Worm (Caenorhabditis elegans) whole organism, dauer: ENCODE measurements around the gene Y105C5A.26.
"Not testable (repeated sequence)": the region's sequence is repeated elsewhere in the genome, so short reads cannot be mapped to it uniquely, and the experiment has no call there.

Experiments used
- unc-62 ChIP-seq: sonication (generic microtip); optimal IDR thresholded peaks from 2 replicates; lab custom pipeline; 2017; ENCODE audit warnings: missing biosample characterization, missing genetic modification reagents, missing genetic modification characterization

Gene Y105C5A.26

DNA sequence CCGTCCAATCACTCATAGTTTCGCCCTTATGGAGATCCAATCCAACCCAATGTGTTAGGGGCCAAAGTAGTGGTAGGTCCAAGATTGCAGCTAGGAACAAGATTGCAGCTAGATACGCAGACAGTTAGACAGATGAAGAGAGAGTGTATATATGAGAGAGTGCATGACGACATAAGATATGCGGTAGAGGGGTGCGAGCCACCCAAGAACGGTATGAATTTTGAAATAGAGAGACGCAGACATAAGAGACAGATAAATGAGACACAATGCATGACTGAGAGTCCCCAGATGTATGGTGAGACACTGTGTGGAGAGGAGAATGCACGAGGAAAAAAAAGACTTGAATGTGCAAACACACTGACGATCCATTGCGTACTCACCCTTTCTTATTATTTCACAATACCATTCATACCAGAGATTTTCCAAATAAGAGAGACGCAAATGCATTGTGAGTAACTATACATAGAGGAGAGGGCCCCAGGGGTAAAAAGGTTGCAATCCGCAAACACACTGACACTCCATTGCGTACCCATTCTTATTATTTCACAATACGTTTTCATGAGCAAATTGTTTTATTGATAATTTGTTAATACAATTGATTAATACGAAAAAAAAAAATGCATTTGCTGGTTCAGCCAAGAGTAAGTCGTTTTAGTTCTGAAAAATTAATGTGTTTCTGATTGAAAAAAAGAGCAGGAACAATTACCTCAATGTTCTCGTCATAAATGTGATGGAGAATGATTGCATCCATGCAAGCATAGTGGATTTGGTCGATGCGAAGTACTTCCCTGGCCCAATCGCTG lies 34.7 kb downstream of the Y105C5A.26 start, which contains the start of the genes Y105C5A.1268 and Y105C5A.1272:
TSS of gene Y105C5A.1268 (minus strand) at position 51 of the 803 bp plus-strand sequence.
TSS of gene Y105C5A.1272 (plus strand) at position 575 of the 803 bp plus-strand sequence.
- TF ChIP-seq unc-62 (GFP tag; lab: Kevin White, UChicago) = not testable (repeated sequence)

DNA sequence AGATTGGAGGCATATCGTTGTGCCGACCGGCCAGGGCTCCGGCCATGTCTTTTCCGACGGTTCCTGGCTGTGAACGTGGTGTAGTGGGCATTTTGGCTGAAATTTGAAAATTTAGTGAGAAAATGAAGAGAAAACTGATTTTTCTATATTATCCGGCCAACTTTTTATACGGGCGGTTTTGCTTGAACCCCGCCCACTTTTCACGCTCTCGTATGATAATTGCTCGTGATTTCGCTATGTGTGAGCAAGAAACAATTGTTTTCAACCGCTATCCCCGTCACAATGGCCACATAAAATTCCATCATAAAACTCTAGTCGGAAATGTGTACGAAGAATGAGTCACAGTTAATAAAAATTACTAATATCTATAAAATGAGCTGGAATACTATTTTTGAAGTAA lies 39.6 kb downstream of the Y105C5A.26 start, which contains the start of gene Y105C5A.12:
TSS of gene Y105C5A.12 (minus strand) at position 101 of the 400 bp plus-strand sequence.
- not testable (repeated sequence) for TF ChIP-seq unc-62 (GFP tag; lab: Kevin White, UChicago)

DNA sequence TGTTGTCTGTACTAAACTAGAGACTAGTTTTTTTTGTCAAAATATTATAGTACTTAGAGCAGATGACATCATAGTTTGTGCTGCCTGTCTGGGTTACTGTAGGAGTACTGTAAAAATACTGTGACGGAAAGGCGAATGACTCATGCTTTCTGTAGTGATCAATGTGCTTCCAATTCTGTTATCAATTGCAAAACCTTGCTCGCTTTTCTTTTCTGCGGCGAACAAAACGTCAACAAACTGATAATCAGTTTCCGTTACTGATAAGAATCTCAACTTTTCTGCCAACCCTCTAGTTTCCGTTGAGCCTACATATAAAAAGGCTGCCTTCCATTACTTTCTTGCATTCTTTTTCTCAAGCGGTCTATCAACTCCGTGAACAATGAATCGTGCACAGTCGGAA lies 40.5 kb downstream of the Y105C5A.26 start, which contains the start of gene Y105C5A.13:
TSS of gene Y105C5A.13 (plus strand) at position 380 of the 400 bp plus-strand sequence.
- TF ChIP-seq unc-62 (GFP tag; lab: Kevin White, UChicago) = no peak

DNA sequence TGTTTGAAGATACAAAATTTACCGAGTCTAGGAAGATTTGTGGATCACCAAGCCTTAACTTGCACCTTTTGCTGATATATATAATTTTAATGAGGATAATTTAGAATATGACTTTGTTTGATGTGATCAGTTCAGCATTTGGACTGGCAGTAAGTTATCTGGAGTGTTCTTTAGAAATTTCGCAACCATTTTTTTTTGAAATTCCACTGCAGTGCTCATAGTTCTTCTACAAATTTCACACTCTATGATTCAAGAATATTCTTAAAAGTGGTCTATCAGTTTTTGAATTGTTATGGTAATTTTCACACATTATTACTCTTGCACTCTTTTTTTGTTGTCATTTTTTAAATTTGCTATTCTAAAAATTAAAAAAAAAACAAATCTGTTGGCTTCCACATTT lies 42.1 kb downstream of the Y105C5A.26 start:
- TF ChIP-seq unc-62 (GFP tag; lab: Kevin White, UChicago) = no peak

DNA sequence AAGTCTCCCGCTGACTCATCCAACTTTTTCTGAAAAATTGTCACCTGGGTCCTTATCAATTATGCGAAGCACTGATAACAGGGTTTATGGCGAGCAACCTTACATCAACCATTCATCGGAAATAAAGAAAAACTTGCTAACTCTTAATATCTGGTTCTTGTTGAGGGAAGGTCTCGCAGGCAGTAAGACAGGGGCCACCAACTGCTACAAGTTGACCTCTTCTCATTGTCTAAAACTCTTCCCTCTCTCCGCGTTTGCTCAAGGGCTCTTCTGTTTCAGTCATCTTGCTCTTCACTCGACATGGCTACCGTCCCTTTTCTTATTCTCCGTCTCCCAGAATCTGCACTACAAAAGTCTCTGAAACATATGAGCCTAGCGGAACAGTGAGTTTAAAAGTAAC lies 45.9 kb downstream of the Y105C5A.26 start, which contains the start of gene Y105C5A.10:
TSS of gene Y105C5A.10 (plus strand) at position 301 of the 400 bp plus-strand sequence.
- not testable (repeated sequence) for TF ChIP-seq unc-62 (GFP tag; lab: Kevin White, UChicago)

DNA sequence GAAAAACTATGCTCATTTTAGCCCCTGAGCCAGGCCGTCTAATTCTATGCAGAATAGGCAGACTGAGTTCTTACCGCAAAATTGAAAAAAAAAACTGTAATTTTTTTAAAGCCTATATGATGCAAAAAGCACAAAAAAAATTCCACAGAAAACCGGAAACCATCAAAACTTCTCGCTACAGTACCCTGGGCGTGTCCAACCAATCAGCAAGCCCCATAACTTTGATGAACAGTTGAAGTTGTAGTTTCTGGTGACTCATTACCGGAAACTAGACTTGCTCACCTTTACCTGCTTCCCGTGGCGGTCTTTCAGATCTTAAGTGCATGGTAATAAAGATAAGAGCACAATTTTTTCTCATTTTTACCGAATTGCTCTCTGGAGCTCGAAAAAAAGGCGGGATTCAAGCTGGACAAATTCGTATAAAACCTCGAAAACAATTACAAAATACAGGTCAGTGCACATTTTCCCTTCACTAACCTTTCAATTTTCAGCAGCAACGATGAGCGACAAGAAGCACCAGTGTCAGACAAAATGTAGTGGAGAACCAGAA lies 47.0 kb downstream of the Y105C5A.26 start, which contains the start of gene Y105C5A.1274:
TSS of gene Y105C5A.1274 (plus strand) at position 500 of the 550 bp plus-strand sequence.
- TF ChIP-seq unc-62 (GFP tag; lab: Kevin White, UChicago) = not testable (repeated sequence)
